Fruit fly (Drosophila melanogaster) whole organism, embryonic: ENCODE data around the gene CG18662.

Experiments used
- B-H1 ChIP-seq: fragments of 200-800 bp; sonication (Bioruptor generic); IDR thresholded peaks from 3 replicates; pipeline ENCODE4 v1.3.6; 2022; ENCODE audit warnings: missing biosample characterization, missing genetic modification characterization
- CG1024 ChIP-seq: fragments of 200-800 bp; sonication (Bioruptor generic); IDR thresholded peaks from 2 replicates; pipeline ENCODE4 v1.3.6; 2022; ENCODE audit warnings: missing biosample characterization, missing genetic modification characterization
- CG11398 ChIP-seq: fragments of 200-800 bp; sonication (Bioruptor generic); optimal IDR thresholded peaks from 2 replicates; lab custom pipeline; 2016; ENCODE audit warnings: missing biosample characterization, missing genetic modification characterization
- CG12236 ChIP-seq: fragments of 200-800 bp; sonication (Bioruptor generic); optimal IDR thresholded peaks from 2 replicates; lab custom pipeline; 2016; ENCODE audit warnings: missing biosample characterization, missing genetic modification characterization
- CG12659 ChIP-seq: fragments of 200-800 bp; sonication (Bioruptor generic); optimal IDR thresholded peaks from 3 replicates; lab custom pipeline; 2017; ENCODE audit warnings: mild to moderate bottlenecking, missing biosample characterization, missing genetic modification reagents, missing genetic modification characterization
- CG13123 ChIP-seq: fragments of 200-800 bp; sonication (Bioruptor generic); optimal IDR thresholded peaks from 2 replicates; lab custom pipeline; 2016; ENCODE audit warnings: missing biosample characterization, missing genetic modification characterization
- CG15514 ChIP-seq: fragments of 200-800 bp; sonication (Bioruptor generic); optimal IDR thresholded peaks from 3 replicates; lab custom pipeline; 2017; ENCODE audit warnings: missing biosample characterization, missing genetic modification characterization, mild to moderate bottlenecking, moderate library complexity, missing genetic modification reagents
- CG15601 ChIP-seq: fragments of 200-800 bp; sonication (Bioruptor generic); optimal IDR thresholded peaks from 3 replicates; lab custom pipeline; 2019; ENCODE audit warnings: missing biosample characterization, mild to moderate bottlenecking, missing genetic modification characterization, moderate library complexity
- CG1603 ChIP-seq: fragments of 200-800 bp; sonication (Bioruptor generic); optimal IDR thresholded peaks from 2 replicates; lab custom pipeline; 2019; ENCODE audit warnings: missing biosample characterization, mild to moderate bottlenecking, missing genetic modification characterization, moderate library complexity
- CG16813 ChIP-seq: fragments of 200-800 bp; sonication (Bioruptor generic); IDR thresholded peaks from 3 replicates; pipeline ENCODE4 v1.3.6; 2022; ENCODE audit warnings: missing biosample characterization, missing genetic modification characterization; ENCODE audit not compliant: partially characterized antibody
- CG2875 ChIP-seq: fragments of 200-800 bp; sonication (Bioruptor generic); optimal IDR thresholded peaks from 2 replicates; lab custom pipeline; 2017; ENCODE audit warnings: missing biosample characterization, mild to moderate bottlenecking, missing genetic modification characterization, missing genetic modification reagents
- CG30403 ChIP-seq: fragments of 200-800 bp; sonication (Bioruptor generic); optimal IDR thresholded peaks from 3 replicates; lab custom pipeline; 2016; ENCODE audit warnings: missing biosample characterization, missing genetic modification characterization
- CG3995 ChIP-seq: fragments of 200-800 bp; sonication (Bioruptor generic); optimal IDR thresholded peaks from 3 replicates; lab custom pipeline; 2016; ENCODE audit warnings: missing biosample characterization, missing genetic modification characterization
- CG4360 ChIP-seq: fragments of 200-800 bp; sonication (Bioruptor generic); IDR thresholded peaks from 2 replicates; pipeline ENCODE4 v1.3.6; 2022; ENCODE audit warnings: missing biosample characterization, missing genetic modification characterization
- CG4617 ChIP-seq: fragments of 200-800 bp; sonication (Bioruptor generic); optimal IDR thresholded peaks from 3 replicates; lab custom pipeline; 2016; ENCODE audit warnings: missing biosample characterization, missing genetic modification characterization, borderline replicate concordance
- CG6813 ChIP-seq: fragments of 200-800 bp; sonication (Bioruptor generic); optimal IDR thresholded peaks from 2 replicates; lab custom pipeline; 2017; ENCODE audit warnings: missing biosample characterization, missing genetic modification characterization, mild to moderate bottlenecking, moderate library complexity, missing genetic modification reagents
- Deaf1 ChIP-seq: fragments of 200-800 bp; optimal IDR thresholded peaks from 3 replicates; lab custom pipeline; 2019; ENCODE audit warnings: missing biosample characterization, mild to moderate bottlenecking, missing genetic modification characterization, moderate library complexity
- E2f1 ChIP-seq: fragments of 200-800 bp; sonication (Bioruptor generic); IDR thresholded peaks from 2 replicates; pipeline ENCODE4 v1.3.6; 2022; ENCODE audit warnings: missing biosample characterization, missing genetic modification characterization
- HHEX ChIP-seq: fragments of 200-800 bp; sonication (Bioruptor generic); optimal IDR thresholded peaks from 3 replicates; lab custom pipeline; 2017; ENCODE audit warnings: missing biosample characterization, mild to moderate bottlenecking, missing genetic modification characterization, missing genetic modification reagents
- HLH3B ChIP-seq: fragments of 200-800 bp; sonication (Bioruptor generic); IDR thresholded peaks from 2 replicates; pipeline ENCODE4 v1.3.6; 2022; ENCODE audit warnings: missing biosample characterization, missing genetic modification characterization
- Kr ChIP-seq: fragments of 200-800 bp; sonication (Bioruptor generic); optimal IDR thresholded peaks from 2 replicates; lab custom pipeline; 2017; ENCODE audit warnings: missing biosample characterization, mild to moderate bottlenecking, missing genetic modification characterization
- Lhr ChIP-seq: fragments of 200-800 bp; sonication (Bioruptor generic); optimal IDR thresholded peaks from 3 replicates; lab custom pipeline; 2017; ENCODE audit warnings: mild to moderate bottlenecking, missing biosample characterization, missing genetic modification reagents, missing genetic modification characterization
- Max ChIP-seq: fragments of 200-800 bp; sonication (Bioruptor generic); optimal IDR thresholded peaks from 2 replicates; lab custom pipeline; 2016; ENCODE audit warnings: missing biosample characterization, mild to moderate bottlenecking, missing genetic modification characterization
- NC2α ChIP-seq: fragments of 200-800 bp; sonication (Bioruptor generic); optimal IDR thresholded peaks from 2 replicates; lab custom pipeline; 2016; ENCODE audit warnings: missing biosample characterization, missing genetic modification characterization
- Oaz ChIP-seq: fragments of 200-800 bp; sonication (Bioruptor generic); IDR thresholded peaks from 2 replicates; pipeline ENCODE4 v1.3.6; 2022; ENCODE audit warnings: missing biosample characterization, missing genetic modification characterization
- Oli ChIP-seq: fragments of 200-800 bp; sonication (Bioruptor generic); optimal IDR thresholded peaks from 2 replicates; lab custom pipeline; 2018; ENCODE audit warnings: missing biosample characterization, mild to moderate bottlenecking, missing genetic modification characterization, moderate library complexity
- Vsx1 ChIP-seq: fragments of 200-800 bp; sonication (Bioruptor generic); optimal IDR thresholded peaks from 2 replicates; lab custom pipeline; 2017; ENCODE audit warnings: missing biosample characterization, mild to moderate bottlenecking, missing genetic modification characterization, missing genetic modification reagents
- Xbp1 ChIP-seq: fragments of 200-800 bp; sonication (Bioruptor generic); optimal IDR thresholded peaks from 3 replicates; lab custom pipeline; 2016; ENCODE audit warnings: missing biosample characterization, mild to moderate bottlenecking, missing genetic modification characterization
- bsh ChIP-seq, 2 experiments: fragments of 200-800 bp; sonication (Bioruptor generic); optimal IDR thresholded peaks; 2 replicates each; lab custom pipeline; 2017 to 2018; ENCODE audit warnings: mild to moderate bottlenecking in 2 of 2, missing biosample characterization in 2 of 2, missing genetic modification characterization in 2 of 2, moderate library complexity in 1 of 2
- croc ChIP-seq: fragments of 200-800 bp; sonication (Bioruptor generic); conservative IDR thresholded peaks from 3 replicates; pipeline ENCODE4 v1.3.6; 2022; ENCODE audit warnings: missing biosample characterization, missing genetic modification characterization
- dmrt11E ChIP-seq: fragments of 200-800 bp; sonication (Bioruptor generic); optimal IDR thresholded peaks from 3 replicates; lab custom pipeline; 2018; ENCODE audit warnings: missing biosample characterization, mild to moderate bottlenecking, missing genetic modification characterization, moderate library complexity
- ewg ChIP-seq: fragments of 200-800 bp; sonication (Bioruptor generic); optimal IDR thresholded peaks from 3 replicates; lab custom pipeline; 2017; ENCODE audit warnings: mild to moderate bottlenecking, missing biosample characterization, missing genetic modification reagents, missing genetic modification characterization
- fd102C ChIP-seq: fragments of 200-800 bp; sonication (Bioruptor generic); optimal IDR thresholded peaks from 2 replicates; lab custom pipeline; 2018; ENCODE audit warnings: missing biosample characterization, mild to moderate bottlenecking, missing genetic modification characterization, moderate library complexity
- gfzf ChIP-seq: fragments of 200-800 bp; sonication (Bioruptor generic); optimal IDR thresholded peaks from 2 replicates; lab custom pipeline; 2016; ENCODE audit warnings: missing biosample characterization, mild to moderate bottlenecking, missing genetic modification characterization, moderate library complexity
- jigr1 ChIP-seq: fragments of 200-800 bp; sonication (Bioruptor generic); IDR thresholded peaks from 3 replicates; pipeline ENCODE4 v1.3.6; 2022; ENCODE audit warnings: missing biosample characterization, missing genetic modification characterization
- maf-S ChIP-seq: fragments of 200-800 bp; sonication (Bioruptor generic); optimal IDR thresholded peaks from 2 replicates; lab custom pipeline; 2016; ENCODE audit warnings: missing biosample characterization, missing genetic modification characterization
- nerfin-1 ChIP-seq: fragments of 200-800 bp; sonication (Bioruptor generic); optimal IDR thresholded peaks from 3 replicates; lab custom pipeline; 2019; ENCODE audit warnings: missing biosample characterization, mild to moderate bottlenecking, missing genetic modification characterization, moderate library complexity
- nmo ChIP-seq: fragments of 200-800 bp; sonication (Bioruptor generic); optimal IDR thresholded peaks from 2 replicates; lab custom pipeline; 2018; ENCODE audit warnings: missing biosample characterization, mild to moderate bottlenecking, missing genetic modification characterization, moderate library complexity
- nom ChIP-seq: fragments of 200-800 bp; sonication (Bioruptor generic); optimal IDR thresholded peaks from 2 replicates; lab custom pipeline; 2017; ENCODE audit warnings: missing biosample characterization, missing genetic modification characterization, mild to moderate bottlenecking, moderate library complexity, missing genetic modification reagents
- org-1 ChIP-seq: fragments of 200-800 bp; sonication (Bioruptor generic); optimal IDR thresholded peaks from 2 replicates; lab custom pipeline; 2017; ENCODE audit warnings: missing biosample characterization, missing genetic modification characterization
- scrt ChIP-seq: fragments of 200-800 bp; sonication (Bioruptor generic); optimal IDR thresholded peaks from 2 replicates; lab custom pipeline; 2018; ENCODE audit warnings: missing biosample characterization, mild to moderate bottlenecking, missing genetic modification characterization, moderate library complexity
- sd ChIP-seq: fragments of 200-800 bp; sonication (Bioruptor generic); optimal IDR thresholded peaks from 3 replicates; lab custom pipeline; 2018; ENCODE audit warnings: missing biosample characterization, mild to moderate bottlenecking, missing genetic modification characterization, moderate library complexity
- sisA ChIP-seq: fragments of 200-800 bp; sonication (Bioruptor generic); IDR thresholded peaks from 2 replicates; pipeline ENCODE4 v1.3.6; 2022; ENCODE audit warnings: missing biosample characterization, missing genetic modification characterization
- sob ChIP-seq: fragments of 200-800 bp; sonication (Bioruptor generic); IDR thresholded peaks from 2 replicates; pipeline ENCODE4 v1.3.6; 2022; ENCODE audit warnings: missing biosample characterization, missing genetic modification characterization
- stwl ChIP-seq: fragments of 200-800 bp; sonication (Bioruptor generic); optimal IDR thresholded peaks from 3 replicates; lab custom pipeline; 2018; ENCODE audit warnings: missing biosample characterization, mild to moderate bottlenecking, missing genetic modification characterization, moderate library complexity
- tna ChIP-seq: fragments of 200-800 bp; sonication (Bioruptor generic); IDR thresholded peaks from 2 replicates; pipeline ENCODE4 v1.3.6; 2022; ENCODE audit warnings: missing biosample characterization, missing genetic modification characterization; ENCODE audit not compliant: partially characterized antibody
- twi ChIP-seq: fragments of 200-800 bp; optimal IDR thresholded peaks from 2 replicates; lab custom pipeline; 2019; ENCODE audit warnings: missing biosample characterization, mild to moderate bottlenecking, missing genetic modification characterization, moderate library complexity
- tx ChIP-seq: fragments of 200-800 bp; sonication (Bioruptor generic); optimal IDR thresholded peaks from 2 replicates; lab custom pipeline; 2016; ENCODE audit warnings: missing biosample characterization, missing genetic modification characterization
- vvl ChIP-seq: fragments of 200-800 bp; sonication (Bioruptor generic); IDR thresholded peaks from 2 replicates; pipeline ENCODE4 v1.3.6; 2022; ENCODE audit warnings: missing biosample characterization, missing genetic modification characterization
- zfh2 ChIP-seq: fragments of 200-800 bp; sonication (Bioruptor generic); optimal IDR thresholded peaks from 2 replicates; lab custom pipeline; 2016; ENCODE audit warnings: missing biosample characterization, missing genetic modification characterization

The CG18662 gene

dm6 chr2L:8943110-8943509, 37.3 kb upstream of the CG18662 start, which contains the start of gene CG9515 (continued):
- TF ChIP-seq Oli (tag; lab: Kevin White, UChicago) (no peak), sisA (no peak), Lhr (GFP tag; lab: Kevin White, UChicago) (peak; percentile 20), scrt (GFP tag; lab: Kevin White, UChicago) (no peak), sob (0 out of 2 replicates have a peak, but pooled peaks have one; percentile 30), Kr (GFP tag; lab: Kevin White, UChicago) (no peak), tx (GFP tag; lab: Kevin White, UChicago) (no peak), HLH3B (GFP tag; lab: Robert Waterston, UW) (no peak), B-H1 (GFP tag; lab: Robert Waterston, UW) (no peak), CG4360 (no peak), E2f1 (no peak), CG1603 (peak; percentile 71), CG15514 (GFP tag; lab: Kevin White, UChicago) (peak; percentile 62), dmrt11E (tag; lab: Kevin White, UChicago) (no peak), HHEX (GFP tag; lab: Kevin White, UChicago) (no peak), Vsx1 (GFP tag; lab: Kevin White, UChicago) (no peak), vvl (GFP tag; lab: Robert Waterston, UW) (0 out of 2 replicates have a peak, but pooled peaks have one; percentile 18), croc (GFP tag; lab: Robert Waterston, UW) (no peak), CG30403 (GFP tag; lab: Kevin White, UChicago) (no peak), bsh (GFP tag; optimal IDR thresholded peaks at IDR 0.05; lab: Kevin White, UChicago) (no peak), CG11398 (GFP tag; lab: Kevin White, UChicago) (no peak), NC2α (GFP tag; lab: Kevin White, UChicago) (no peak), nom (GFP tag; lab: Kevin White, UChicago) (no peak), Oaz (GFP tag; lab: Robert Waterston, UW) (no peak), CG4617 (GFP tag; lab: Kevin White, UChicago) (peak; percentile 15), jigr1 (GFP tag; lab: Robert Waterston, UW) (no peak), CG12659 (GFP tag; lab: Kevin White, UChicago) (peak; percentile 71), ewg (GFP tag; lab: Kevin White, UChicago) (no peak), nmo (GFP tag; lab: Kevin White, UChicago) (peak; percentile 34), CG2875 (no peak), CG6813 (GFP tag; lab: Kevin White, UChicago) (no peak), Xbp1 (GFP tag; lab: Kevin White, UChicago) (no peak), zfh2 (GFP tag; lab: Kevin White, UChicago) (no peak), fd102C (GFP tag; lab: Kevin White, UChicago) (no peak), CG15601 (tag; lab: Kevin White, UChicago) (no peak), nerfin-1 (tag; lab: Kevin White, UChicago) (no peak), CG3995 (no peak), sd (tag; lab: Kevin White, UChicago) (no peak), org-1 (GFP tag; lab: Kevin White, UChicago) (no peak), Deaf1 (tag; lab: Kevin White, UChicago) (no peak), Max (GFP tag; lab: Kevin White, UChicago) (peak; percentile 55), CG16813 (peak; percentile 83), maf-S (GFP tag; lab: Kevin White, UChicago) (no peak), tna (peak; percentile 90), CG12236 (no peak), twi (tag; lab: Kevin White, UChicago) (peak; percentile 38), CG1024 (GFP tag; lab: Robert Waterston, UW) (no peak), CG13123 (GFP tag; lab: Kevin White, UChicago) (no peak), gfzf (GFP tag; lab: Kevin White, UChicago) (peak; percentile 38), stwl (peak; percentile 99)
